Worm (Caenorhabditis elegans): Measurements from ENCODE around the gene aip-1.
A peak's percentile ranks its signal among the peaks of the same experiment; 100 is the strongest.

aip-1 gene

ce11 chrV:14003587-14004156 is 8.5 kb upstream of the aip-1 start:
- TF ChIP-seq F13H6.1 (tag; optimal IDR thresholded peaks at IDR 0.05) (peak; percentile 34), elt-3 (tag; optimal IDR thresholded peaks at IDR 0.05) (no peak), nhr-21 (tag; optimal IDR thresholded peaks at IDR 0.05) (no peak), nhr-10 (tag; optimal IDR thresholded peaks at IDR 0.05) (no peak), unc-55 (GFP tag; optimal IDR thresholded peaks at IDR 0.05) (peak; percentile 68), zag-1 (tag; optimal IDR thresholded peaks at IDR 0.05) (peak; percentile 17), lsy-2 (tag; optimal IDR thresholded peaks at IDR 0.05) (peak in 1 of 2 experiments; percentile 23), sma-9 (GFP tag; optimal IDR thresholded peaks at IDR 0.05) (peak; percentile 1), sma-9 (tag; optimal IDR thresholded peaks at IDR 0.05) (no peak), nhr-129 (tag; optimal IDR thresholded peaks at IDR 0.05) (peak; percentile 76), unc-62 (GFP tag; optimal IDR thresholded peaks at IDR 0.05) (no peak), ztf-11 (tag; optimal IDR thresholded peaks at IDR 0.05) (no peak), ceh-16 (tag; optimal IDR thresholded peaks at IDR 0.05) (no peak)

ce11 chrV:14004342-14004741 is 7.8 kb upstream of the aip-1 start:
- TF ChIP-seq F13H6.1 (tag; optimal IDR thresholded peaks at IDR 0.05) (no peak), ceh-82 (tag; optimal IDR thresholded peaks at IDR 0.05) (no peak), lin-39 (tag; optimal IDR thresholded peaks at IDR 0.05) (no peak), ama-1 (optimal IDR thresholded peaks at IDR 0.05) (no peak), nhr-129 (tag; optimal IDR thresholded peaks at IDR 0.05) (peak; percentile 30), Y55F3AM.14 (GFP tag; optimal IDR thresholded peaks at IDR 0.05) (no peak), nhr-77 (tag; optimal IDR thresholded peaks at IDR 0.05) (no peak), lin-13 (GFP tag; optimal IDR thresholded peaks at IDR 0.05) (no peak), skn-1 (tag; optimal IDR thresholded peaks at IDR 0.05) (no peak), ZK546.5 (tag; optimal IDR thresholded peaks at IDR 0.05) (no peak), R02D3.7 (tag; optimal IDR thresholded peaks at IDR 0.05) (no peak), nhr-10 (tag; optimal IDR thresholded peaks at IDR 0.05) (no peak), C34F6.9 (tag; optimal IDR thresholded peaks at IDR 0.05) (peak; percentile 56), sem-4 (tag; optimal IDR thresholded peaks at IDR 0.05) (peak; percentile 72), alr-1 (tag; optimal IDR thresholded peaks at IDR 0.05) (no peak), lsy-2 (tag; optimal IDR thresholded peaks at IDR 0.05) (peak in 1 of 2 experiments; percentile 16), unc-62 (GFP tag; optimal IDR thresholded peaks at IDR 0.05) (no peak), sma-3 (GFP tag; optimal IDR thresholded peaks at IDR 0.05) (no peak), lin-11 (tag; optimal IDR thresholded peaks at IDR 0.05) (no peak), snpc-4 (tag; optimal IDR thresholded peaks at IDR 0.05) (no peak), nhr-12 (tag; optimal IDR thresholded peaks at IDR 0.05) (no peak), ceh-16 (tag; optimal IDR thresholded peaks at IDR 0.05) (no peak), sma-9 (GFP tag; optimal IDR thresholded peaks at IDR 0.05) (peak; percentile 30), sma-9 (tag; optimal IDR thresholded peaks at IDR 0.05) (no peak), unc-55 (GFP tag; optimal IDR thresholded peaks at IDR 0.05) (peak; percentile 5), crh-2 (tag; optimal IDR thresholded peaks at IDR 0.05) (no peak), zag-1 (tag; optimal IDR thresholded peaks at IDR 0.05) (no peak), nhr-25 (tag; optimal IDR thresholded peaks at IDR 0.05) (no peak)

- TF ChIP-seq unc-62 (GFP tag; optimal IDR thresholded peaks at IDR 0.05): no peak
- TF ChIP-seq nhr-129 (tag; optimal IDR thresholded peaks at IDR 0.05): no peak
- TF ChIP-seq lsy-2 (tag; optimal IDR thresholded peaks at IDR 0.05): no peak
- TF ChIP-seq snpc-4 (tag; optimal IDR thresholded peaks at IDR 0.05): no peak
- TF ChIP-seq elt-3 (tag; optimal IDR thresholded peaks at IDR 0.05): no peak
- no peak for TF ChIP-seq nhr-77 (tag; optimal IDR thresholded peaks at IDR 0.05)
- TF ChIP-seq F13H6.1 (tag; optimal IDR thresholded peaks at IDR 0.05): no peak
- TF ChIP-seq sma-9 (GFP tag; optimal IDR thresholded peaks at IDR 0.05): no peak
- no peak for TF ChIP-seq sma-9 (tag; optimal IDR thresholded peaks at IDR 0.05)
- TF ChIP-seq ztf-1 (GFP tag; conservative IDR thresholded peaks at IDR 0.05): no peak
- TF ChIP-seq aly-2 (tag; optimal IDR thresholded peaks at IDR 0.05): no peak
- no peak for TF ChIP-seq lin-39 (tag; optimal IDR thresholded peaks at IDR 0.05)
- no peak for TF ChIP-seq blmp-1 (tag; optimal IDR thresholded peaks at IDR 0.05; ENCODE audit: insufficient read depth)
- no peak for TF ChIP-seq nhr-21 (tag; optimal IDR thresholded peaks at IDR 0.05)
- TF ChIP-seq mab-5 (tag; optimal IDR thresholded peaks at IDR 0.05): no peak
- TF ChIP-seq gmeb-1 (tag; optimal IDR thresholded peaks at IDR 0.05): no peak
- TF ChIP-seq R02D3.7 (tag; optimal IDR thresholded peaks at IDR 0.05): no peak
- TF ChIP-seq mbf-1 (tag; optimal IDR thresholded peaks at IDR 0.05): no peak
- no peak for TF ChIP-seq nhr-6 (tag; optimal IDR thresholded peaks at IDR 0.05)
- no peak for TF ChIP-seq sem-4 (tag; optimal IDR thresholded peaks at IDR 0.05)
Observed at ce11 chrV:14005812-14006211, 6.3 kb upstream of the aip-1 start, which contains the start of gene ric-7. ric-7 (minus strand) TSS chrV:14005912.

All from whole organism, L2 larva.